Worm (Caenorhabditis elegans) whole organism, L4/young adult: ENCODE data around the gene srw-53.

Source experiments
- W03F9.2 ChIP-seq: fragments of 150-350 bp; optimal IDR thresholded peaks from 2 replicates; lab custom pipeline; 2014; ENCODE audit warnings: missing biosample characterization, missing genetic modification characterization
- dao-5 ChIP-seq: sonication (generic microtip); optimal IDR thresholded peaks from 2 replicates; lab custom pipeline; 2016; ENCODE audit warnings: missing genotype, missing genetic modification characterization, moderate library complexity, missing compliant biosample characterization
- him-1 ChIP-seq: sonication (generic microtip); optimal IDR thresholded peaks from 2 replicates; lab custom pipeline; 2016; ENCODE audit warnings: missing genotype, missing genetic modification reagents, missing genetic modification characterization, missing compliant biosample characterization

- TF ChIP-seq W03F9.2 = no peak
- no peak for TF ChIP-seq him-1 (tag; lab: Kevin White, UChicago)
- no peak for TF ChIP-seq dao-5 (tag; lab: Kevin White, UChicago)
Measured at ce11 chrV:15955497-15955896, 12.3 kb downstream of the srw-53 start, which contains the start of gene srh-186.
